Worm (Caenorhabditis elegans) whole organism, L3 larva: Measurements from ENCODE around the gene F14H3.6.

Source experiments
- R02D3.7 ChIP-seq: fragments of 150-350 bp; optimal IDR thresholded peaks from 2 replicates; lab custom pipeline; 2014; ENCODE audit warnings: missing biosample characterization, missing genetic modification characterization
- ZK546.5 ChIP-seq: sonication (generic microtip); optimal IDR thresholded peaks from 2 replicates; lab custom pipeline; 2017; ENCODE audit warnings: missing biosample characterization, missing genetic modification characterization
- aly-2 ChIP-seq: fragments of 150-350 bp; optimal IDR thresholded peaks from 2 replicates; lab custom pipeline; 2014; ENCODE audit warnings: missing biosample characterization, missing genetic modification characterization
- ceh-16 ChIP-seq: sonication (generic microtip); optimal IDR thresholded peaks from 2 replicates; lab custom pipeline; 2017; ENCODE audit warnings: missing biosample characterization, missing genetic modification characterization
- ceh-28 ChIP-seq: fragments of 150-350 bp; optimal IDR thresholded peaks from 2 replicates; lab custom pipeline; 2014; ENCODE audit warnings: missing biosample characterization, missing genetic modification reagents, missing genetic modification characterization
- daf-12 ChIP-seq: fragments of 150-350 bp; optimal IDR thresholded peaks from 2 replicates; lab custom pipeline; 2014; ENCODE audit warnings: missing biosample characterization, missing genetic modification reagents, missing genetic modification characterization
- elt-2 ChIP-seq: sonication (generic microtip); optimal IDR thresholded peaks from 2 replicates; lab custom pipeline; 2016; ENCODE audit warnings: missing genetic modification reagents, mild to moderate bottlenecking, missing genetic modification characterization, missing compliant biosample characterization
- elt-3 ChIP-seq, 3 experiments: fragments of 150-350 bp in 1 of 3; sonication (generic microtip) in 2 of 3; optimal IDR thresholded peaks; 2 replicates in 2 of 3; 4 replicates in 1 of 3; lab custom pipeline; 2014 to 2017; ENCODE audit warnings: missing biosample characterization in 3 of 3, missing genetic modification characterization in 3 of 3
- eor-1 ChIP-seq, 2 experiments: fragments of 150-350 bp; optimal IDR thresholded peaks; 2 replicates each; lab custom pipeline; 2014 to 2018; ENCODE audit warnings: missing biosample characterization in 2 of 2, missing genetic modification characterization in 2 of 2
- fkh-2 ChIP-seq: fragments of 150-350 bp; optimal IDR thresholded peaks from 2 replicates; lab custom pipeline; 2014; ENCODE audit warnings: missing biosample characterization, missing genetic modification reagents, missing genetic modification characterization
- fos-1 ChIP-seq: fragments of 150-350 bp; optimal IDR thresholded peaks from 2 replicates; lab custom pipeline; 2014; ENCODE audit warnings: missing biosample characterization, missing genetic modification characterization
- jun-1 ChIP-seq: fragments of 150-350 bp; optimal IDR thresholded peaks from 2 replicates; lab custom pipeline; 2014; ENCODE audit warnings: missing biosample characterization, missing genetic modification reagents, missing genetic modification characterization
- lsy-12 ChIP-seq: sonication (generic microtip); optimal IDR thresholded peaks from 2 replicates; lab custom pipeline; 2016; ENCODE audit warnings: mild to moderate bottlenecking, missing genetic modification characterization, missing compliant biosample characterization
- mdl-1 ChIP-seq: fragments of 150-350 bp; optimal IDR thresholded peaks from 2 replicates; lab custom pipeline; 2014; ENCODE audit warnings: missing biosample characterization, missing genetic modification characterization
- nfya-1 ChIP-seq: sonication (generic microtip); optimal IDR thresholded peaks from 2 replicates; lab custom pipeline; 2017; ENCODE audit warnings: missing genetic modification characterization, mild to moderate bottlenecking, missing compliant biosample characterization, antibody characterized with exemption, moderate library complexity; ENCODE audit not compliant: insufficient read depth
- nhr-11 ChIP-seq: fragments of 150-350 bp; optimal IDR thresholded peaks from 2 replicates; lab custom pipeline; 2014; ENCODE audit warnings: missing biosample characterization, missing genetic modification characterization
- nhr-12 ChIP-seq: fragments of 150-350 bp; optimal IDR thresholded peaks from 2 replicates; lab custom pipeline; 2014; ENCODE audit warnings: missing biosample characterization, missing genetic modification characterization
- nhr-23 ChIP-seq: fragments of 150-350 bp; optimal IDR thresholded peaks from 2 replicates; lab custom pipeline; 2014; ENCODE audit warnings: missing biosample characterization, missing genetic modification reagents, missing genetic modification characterization
- nhr-237 ChIP-seq: fragments of 150-350 bp; optimal IDR thresholded peaks from 2 replicates; lab custom pipeline; 2014; ENCODE audit warnings: missing biosample characterization, missing genetic modification characterization
- nhr-28 ChIP-seq: fragments of 150-350 bp; optimal IDR thresholded peaks from 2 replicates; lab custom pipeline; 2014; ENCODE audit warnings: missing biosample characterization, missing genetic modification characterization
- nhr-77 ChIP-seq: fragments of 150-350 bp; optimal IDR thresholded peaks from 2 replicates; lab custom pipeline; 2014; ENCODE audit warnings: missing biosample characterization, missing genetic modification characterization
- pha-4 ChIP-seq: fragments of 150-350 bp; optimal IDR thresholded peaks from 2 replicates; lab custom pipeline; 2014; ENCODE audit warnings: missing biosample characterization, missing genetic modification reagents, missing genetic modification characterization
- sea-2 ChIP-seq: fragments of 150-350 bp; sonication (generic microtip); optimal IDR thresholded peaks from 4 replicates; lab custom pipeline; 2014; ENCODE audit warnings: missing biosample characterization, missing genetic modification reagents, missing genetic modification characterization
- skn-1 ChIP-seq: fragments of 150-350 bp; optimal IDR thresholded peaks from 2 replicates; lab custom pipeline; 2014; ENCODE audit warnings: missing biosample characterization, missing genetic modification characterization
- unc-62 ChIP-seq: fragments of 150-350 bp; sonication (generic microtip); optimal IDR thresholded peaks from 4 replicates; lab custom pipeline; 2014; ENCODE audit warnings: missing biosample characterization, missing genetic modification reagents, missing genetic modification characterization
- zag-1 ChIP-seq: fragments of 150-350 bp; optimal IDR thresholded peaks from 2 replicates; lab custom pipeline; 2014; ENCODE audit warnings: missing biosample characterization, missing genetic modification characterization
- ztf-11 ChIP-seq: fragments of 150-350 bp; optimal IDR thresholded peaks from 2 replicates; lab custom pipeline; 2014; ENCODE audit warnings: missing biosample characterization, missing genetic modification characterization

The F14H3.6 gene

ce11 chrV:16016977-16017376 lies 41.7 kb downstream of the F14H3.6 start:
- TF ChIP-seq mdl-1 (tag; lab: Kevin White, UChicago), result no peak
- TF ChIP-seq, all 47 proteins: peak for 0

ce11 chrV:16015652-16016051 lies 43.0 kb downstream of the F14H3.6 start, which contains the start of gene str-232:
str-232 (minus strand) TSS chrV:16015752.
- no peak for TF ChIP-seq nhr-11 (tag; lab: Kevin White, UChicago)
- no peak for TF ChIP-seq fos-1 (tag; lab: Kevin White, UChicago)
- no peak for TF ChIP-seq skn-1 (tag; lab: Kevin White, UChicago)
- TF ChIP-seq sea-2 (GFP tag; lab: Kevin White, UChicago), result no peak
- TF ChIP-seq nhr-12 (tag; lab: Kevin White, UChicago), result no peak
- no peak for TF ChIP-seq daf-12 (tag; lab: Kevin White, UChicago)
- TF ChIP-seq fkh-2 (tag; lab: Kevin White, UChicago), result no peak
- TF ChIP-seq, all 47 proteins: peak for 0

DNA sequence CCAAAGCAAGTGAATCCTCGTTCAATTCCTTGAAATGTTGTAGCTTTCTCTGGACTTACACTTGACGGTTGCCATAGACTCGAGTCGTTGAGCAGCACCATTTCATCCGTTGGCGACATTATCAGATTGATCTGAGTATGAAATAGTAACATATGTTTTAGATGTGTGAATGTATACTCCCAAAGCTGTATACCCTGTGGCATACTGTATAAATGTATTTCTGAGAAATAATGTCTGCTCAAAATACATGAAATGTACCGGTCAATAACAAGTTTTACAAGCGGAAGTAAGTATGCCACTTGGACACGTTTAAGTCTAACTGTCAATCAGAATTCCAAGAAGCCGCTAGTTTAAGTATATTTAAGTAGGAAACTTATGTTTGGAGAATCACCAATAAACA lies 49.1 kb downstream of the F14H3.6 start, which contains the start of gene str-233:
Gene str-233, minus strand, starts transcription at position 101 of the 400 bp plus-strand sequence.
- TF ChIP-seq elt-2 (no peak), ZK546.5 (no peak), nhr-11 (tag; lab: Kevin White, UChicago) (no peak), aly-2 (tag; lab: Kevin White, UChicago) (no peak), ztf-11 (tag; lab: Kevin White, UChicago) (no peak), elt-3 (tag; optimal IDR thresholded peaks at IDR 0.05; lab: Kevin White, UChicago) (no peak), nhr-23 (tag; lab: Kevin White, UChicago) (no peak), ceh-28 (tag; lab: Kevin White, UChicago) (no peak), fkh-2 (tag; lab: Kevin White, UChicago) (no peak), zag-1 (tag; lab: Kevin White, UChicago) (no peak), unc-62 (GFP tag; lab: Kevin White, UChicago) (no peak)
- TF ChIP-seq, all 47 proteins: peak for 0

DNA sequence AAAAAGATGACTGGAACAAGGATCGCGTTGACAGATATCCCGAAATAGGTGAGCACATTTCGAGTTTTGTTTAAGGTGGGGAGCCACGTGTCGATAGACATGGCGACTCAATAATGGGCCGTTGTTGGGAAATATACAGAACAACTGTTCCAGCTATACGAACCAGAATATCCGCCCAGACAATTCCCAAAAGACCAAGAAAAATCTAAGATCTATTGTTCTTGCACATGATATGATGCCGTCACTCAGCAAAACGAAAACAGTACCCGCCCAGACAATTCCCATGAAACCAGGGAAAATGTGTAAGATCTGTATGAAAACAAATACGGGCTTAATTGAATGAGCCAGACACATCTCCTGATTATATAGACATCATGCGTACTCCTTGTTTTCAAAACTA lies 51.2 kb downstream of the F14H3.6 start, which contains the start of gene str-231:
Gene str-231, minus strand, starts transcription at position 101 of the 400 bp plus-strand sequence.
- TF ChIP-seq ceh-16, result no peak
- TF ChIP-seq elt-2, result no peak
- no peak for TF ChIP-seq ceh-28 (tag; lab: Kevin White, UChicago)
- TF ChIP-seq nhr-28 (tag; lab: Kevin White, UChicago), result no peak
- no peak for TF ChIP-seq eor-1 (tag; optimal IDR thresholded peaks at IDR 0.05; lab: Kevin White, UChicago)
- TF ChIP-seq nhr-23 (tag; lab: Kevin White, UChicago), result no peak
- no peak for TF ChIP-seq ztf-11 (tag; lab: Kevin White, UChicago)
- no peak for TF ChIP-seq jun-1 (tag; lab: Kevin White, UChicago)
- TF ChIP-seq skn-1 (tag; lab: Kevin White, UChicago), result no peak
- TF ChIP-seq R02D3.7 (tag; lab: Kevin White, UChicago), result no peak
- no peak for TF ChIP-seq pha-4 (tag; lab: Kevin White, UChicago)
- TF ChIP-seq nhr-77, result no peak
- no peak for TF ChIP-seq lsy-12
- no peak for TF ChIP-seq nhr-237 (tag; lab: Kevin White, UChicago)
- no peak for TF ChIP-seq nfya-1 (tag; lab: Kevin White, UChicago)
- TF ChIP-seq, all 47 proteins: peak for 0
